Fruit fly (Drosophila melanogaster) whole organism, prepupa: ENCODE results near the gene MESR3.

Source experiments
- CG11762 ChIP-seq: fragments of 200-800 bp; sonication (Bioruptor generic); optimal IDR thresholded peaks from 3 replicates; lab custom pipeline; 2016; ENCODE audit warnings: missing biosample characterization, missing genetic modification characterization; ENCODE audit not compliant: insufficient read depth
- CG31627 ChIP-seq: fragments of 200-800 bp; sonication (Bioruptor generic); optimal IDR thresholded peaks from 3 replicates; lab custom pipeline; 2016; ENCODE audit warnings: missing biosample characterization, missing genetic modification characterization
- CG8319 ChIP-seq: fragments of 200-800 bp; sonication (Bioruptor generic); optimal IDR thresholded peaks from 3 replicates; lab custom pipeline; 2016; ENCODE audit warnings: missing biosample characterization, missing genetic modification characterization
- Ets96B ChIP-seq: fragments of 200-800 bp; optimal IDR thresholded peaks from 2 replicates; lab custom pipeline; 2019; ENCODE audit warnings: missing biosample characterization, mild to moderate bottlenecking, missing genetic modification characterization, moderate library complexity
- Hr39 ChIP-seq: fragments of 200-800 bp; sonication (Bioruptor generic); optimal IDR thresholded peaks from 2 replicates; lab custom pipeline; 2016; ENCODE audit warnings: missing biosample characterization, missing genetic modification characterization
- cyc ChIP-seq: fragments of 200-800 bp; sonication (Bioruptor generic); optimal IDR thresholded peaks from 3 replicates; lab custom pipeline; 2016; ENCODE audit warnings: missing biosample characterization, missing genetic modification characterization
- pdm3 ChIP-seq: fragments of 200-800 bp; sonication (Bioruptor generic); optimal IDR thresholded peaks from 3 replicates; lab custom pipeline; 2016; ENCODE audit warnings: missing biosample characterization, missing genetic modification characterization
- vri ChIP-seq: fragments of 200-800 bp; sonication (Bioruptor generic); optimal IDR thresholded peaks from 3 replicates; lab custom pipeline; 2016; ENCODE audit warnings: missing biosample characterization, mild to moderate bottlenecking, missing genetic modification characterization

DNA sequence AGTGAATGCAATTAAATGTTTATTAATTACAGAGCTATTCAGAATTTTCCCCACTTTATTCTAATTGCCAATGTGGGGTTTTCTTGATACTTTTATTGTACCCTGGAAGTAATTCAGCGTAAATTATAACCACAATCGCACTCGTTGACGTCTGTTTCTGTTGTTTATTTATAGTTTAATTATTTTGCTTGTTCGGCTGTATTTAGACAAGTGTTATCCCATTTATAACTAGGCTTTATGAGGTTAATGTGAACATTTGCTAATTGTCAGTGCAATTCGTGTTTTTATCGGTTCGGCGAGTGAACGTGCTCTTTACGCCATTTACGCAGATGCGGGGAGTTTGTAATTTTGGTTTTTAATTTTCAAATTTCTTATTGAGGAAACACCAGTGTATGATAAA is 8.0 kb downstream of the MESR3 start:
- TF ChIP-seq cyc (GFP tag; lab: Kevin White, UChicago) = no peak
- no peak for TF ChIP-seq CG8319 (GFP tag; lab: Kevin White, UChicago)
- no peak for TF ChIP-seq Ets96B
- TF ChIP-seq pdm3 = no peak
- TF ChIP-seq vri (GFP tag; lab: Kevin White, UChicago) = peak; percentile 8
- no peak for TF ChIP-seq Hr39 (GFP tag; lab: Kevin White, UChicago)
- no peak for TF ChIP-seq CG31627 (GFP tag; lab: Kevin White, UChicago)
- no peak for TF ChIP-seq CG11762
